Fruit fly (Drosophila melanogaster) whole organism, pupa: ENCODE data around the gene rost.

ENCODE experiments used
- CG10348 ChIP-seq: fragments of 200-800 bp; sonication (Bioruptor generic); IDR thresholded peaks from 2 replicates; pipeline ENCODE4 v1.3.6; 2022; ENCODE audit warnings: missing biosample characterization, missing genetic modification characterization
- CG12605 ChIP-seq: fragments of 200-800 bp; sonication (Bioruptor generic); IDR thresholded peaks from 2 replicates; pipeline ENCODE4 v1.3.6; 2022; ENCODE audit warnings: missing biosample characterization, missing genetic modification characterization
- CG13204 ChIP-seq: fragments of 200-800 bp; sonication (Bioruptor generic); optimal IDR thresholded peaks from 2 replicates; lab custom pipeline; 2018; ENCODE audit warnings: missing biosample characterization, mild to moderate bottlenecking, missing genetic modification characterization, moderate library complexity
- CG15710 ChIP-seq: fragments of 200-800 bp; sonication (Bioruptor generic); optimal IDR thresholded peaks from 2 replicates; lab custom pipeline; 2018; ENCODE audit warnings: missing biosample characterization, mild to moderate bottlenecking, missing genetic modification characterization, moderate library complexity
- CG17806 ChIP-seq: fragments of 200-800 bp; sonication (Bioruptor generic); optimal IDR thresholded peaks from 2 replicates; lab custom pipeline; 2018; ENCODE audit warnings: missing biosample characterization, mild to moderate bottlenecking, missing genetic modification characterization, moderate library complexity
- CG34367 ChIP-seq: fragments of 200-800 bp; sonication (Bioruptor generic); optimal IDR thresholded peaks from 2 replicates; lab custom pipeline; 2018; ENCODE audit warnings: missing biosample characterization, mild to moderate bottlenecking, missing genetic modification characterization
- CG4496 ChIP-seq: fragments of 200-800 bp; sonication (Bioruptor generic); IDR thresholded peaks from 3 replicates; pipeline ENCODE4 v1.3.6; 2022; ENCODE audit warnings: missing biosample characterization, missing genetic modification characterization
- CG8301 ChIP-seq: fragments of 200-800 bp; sonication (Bioruptor generic); optimal IDR thresholded peaks from 2 replicates; lab custom pipeline; 2018; ENCODE audit warnings: missing biosample characterization, mild to moderate bottlenecking, missing genetic modification characterization
- CG9948 ChIP-seq: fragments of 200-800 bp; sonication (Bioruptor generic); optimal IDR thresholded peaks from 2 replicates; lab custom pipeline; 2018; ENCODE audit warnings: missing biosample characterization, mild to moderate bottlenecking, missing genetic modification characterization, moderate library complexity
- D1 ChIP-seq: fragments of 200-800 bp; sonication (Bioruptor generic); optimal IDR thresholded peaks from 2 replicates; lab custom pipeline; 2018; ENCODE audit warnings: missing biosample characterization, mild to moderate bottlenecking, missing genetic modification characterization, moderate library complexity
- EcR ChIP-seq: fragments of 200-800 bp; sonication (Bioruptor generic); optimal IDR thresholded peaks from 3 replicates; lab custom pipeline; 2019; ENCODE audit warnings: missing biosample characterization, missing genetic modification characterization, mild to moderate bottlenecking, moderate library complexity, missing genetic modification reagents
- Pif1A ChIP-seq: fragments of 200-800 bp; sonication (Bioruptor generic); optimal IDR thresholded peaks from 3 replicates; lab custom pipeline; 2016; ENCODE audit warnings: missing biosample characterization, missing genetic modification characterization
- fd96Ca ChIP-seq: fragments of 200-800 bp; sonication (Bioruptor generic); IDR thresholded peaks from 3 replicates; pipeline ENCODE4 v1.3.6; 2022; ENCODE audit warnings: missing biosample characterization, missing genetic modification characterization
- gl ChIP-seq: fragments of 200-800 bp; sonication (Bioruptor generic); optimal IDR thresholded peaks from 2 replicates; lab custom pipeline; 2018; ENCODE audit warnings: missing biosample characterization, mild to moderate bottlenecking, missing genetic modification characterization

dm6 chr2L:9019438-9019837, 30.1 kb upstream of the rost start:
- no peak for TF ChIP-seq CG12605 (GFP tag; lab: Robert Waterston, UW)
- TF ChIP-seq fd96Ca (GFP tag; lab: Robert Waterston, UW), result no peak
- no peak for TF ChIP-seq CG8301 (tag; lab: Kevin White, UChicago)
- no peak for TF ChIP-seq CG34367 (tag; lab: Kevin White, UChicago)
- no peak for TF ChIP-seq CG10348 (GFP tag; lab: Robert Waterston, UW)
- no peak for TF ChIP-seq CG9948 (tag; lab: Kevin White, UChicago)
- no peak for TF ChIP-seq Pif1A (GFP tag; lab: Kevin White, UChicago)
- no peak for TF ChIP-seq CG17806 (tag; lab: Kevin White, UChicago)
- no peak for TF ChIP-seq CG13204
- TF ChIP-seq CG15710 (tag; lab: Kevin White, UChicago), result no peak
- no peak for TF ChIP-seq gl (tag; lab: Kevin White, UChicago)
- no peak for TF ChIP-seq EcR
- TF ChIP-seq D1 (tag; lab: Kevin White, UChicago), result no peak
- TF ChIP-seq CG4496 (GFP tag; lab: Robert Waterston, UW), result no peak
